Worm (Caenorhabditis elegans) whole organism, L4 larva: ENCODE data around the gene elpc-2.

Experiments used
- D1046.2 ChIP-seq: fragments of 200-800 bp; sonication (Bioruptor generic); IDR thresholded peaks from 2 replicates; pipeline ENCODE4 v1.3.6; 2022; ENCODE audit warnings: missing genetic modification characterization, missing compliant biosample characterization
- F37D6.2 ChIP-seq: sonication (generic microtip); optimal IDR thresholded peaks from 2 replicates; lab custom pipeline; 2016; ENCODE audit warnings: mild to moderate bottlenecking, missing genetic modification characterization, missing compliant biosample characterization
- F49E8.2 ChIP-seq: sonication (generic microtip); optimal IDR thresholded peaks from 2 replicates; lab custom pipeline; 2016; ENCODE audit warnings: missing compliant biosample characterization, mild to moderate bottlenecking, missing genetic modification characterization, borderline replicate concordance
- T20F7.1 ChIP-seq: fragments of 200-800 bp; sonication (Bioruptor generic); optimal IDR thresholded peaks from 2 replicates; lab custom pipeline; 2018; ENCODE audit warnings: mild to moderate bottlenecking, missing genetic modification characterization, missing compliant biosample characterization
- Y48G9A.11 ChIP-seq: fragments of 200-800 bp; sonication (Bioruptor generic); IDR thresholded peaks from 2 replicates; pipeline ENCODE4 v1.3.6; 2022; ENCODE audit warnings: missing genetic modification reagents, missing genetic modification characterization, missing compliant biosample characterization
- Y75B8A.6 ChIP-seq: fragments of 200-800 bp; sonication (Bioruptor generic); IDR thresholded peaks from 2 replicates; pipeline ENCODE4 v1.3.6; 2022; ENCODE audit warnings: missing genetic modification reagents, missing genetic modification characterization, missing compliant biosample characterization
- ZK337.2 ChIP-seq: fragments of 200-800 bp; sonication (Bioruptor generic); IDR thresholded peaks from 2 replicates; pipeline ENCODE4 v1.3.6; 2022; ENCODE audit warnings: missing genetic modification reagents, missing genetic modification characterization, missing compliant biosample characterization
- aha-1 ChIP-seq: fragments of 150-350 bp; peaks from one replicate; lab custom pipeline; 2014; ENCODE audit warnings: missing biosample characterization, missing genetic modification characterization
- aly-2 ChIP-seq: sonication (generic microtip); optimal IDR thresholded peaks from 2 replicates; lab custom pipeline; 2018; ENCODE audit warnings: missing biosample characterization, missing genetic modification characterization
- ama-1 ChIP-seq: fragments of 150-350 bp; optimal IDR thresholded peaks from 2 replicates; lab custom pipeline; 2014; ENCODE audit warnings: inconsistent platforms, mixed read lengths
- arid-1 ChIP-seq: fragments of 200-800 bp; sonication (Bioruptor generic); conservative IDR thresholded peaks from 2 replicates; pipeline ENCODE4 v1.3.6; 2022; ENCODE audit warnings: missing genetic modification reagents, missing genetic modification characterization, missing compliant biosample characterization
- attf-4 ChIP-seq: sonication (generic microtip); optimal IDR thresholded peaks from 3 replicates; lab custom pipeline; 2017; ENCODE audit warnings: missing biosample characterization, missing genetic modification characterization
- ceh-20 ChIP-seq: fragments of 200-800 bp; sonication (Bioruptor generic); IDR thresholded peaks from 2 replicates; pipeline ENCODE4 v1.3.6; 2022; ENCODE audit warnings: missing genetic modification reagents, missing genetic modification characterization, missing compliant biosample characterization
- ceh-28 ChIP-seq: fragments of 150-350 bp; optimal IDR thresholded peaks from 2 replicates; lab custom pipeline; 2014; ENCODE audit warnings: missing biosample characterization, missing genetic modification reagents, missing genetic modification characterization
- ceh-32 ChIP-seq: sonication (generic microtip); optimal IDR thresholded peaks from 2 replicates; lab custom pipeline; 2016; ENCODE audit warnings: mild to moderate bottlenecking, missing genetic modification characterization, missing compliant biosample characterization; ENCODE audit not compliant: poor library complexity
- ceh-82 ChIP-seq: sonication (generic microtip); optimal IDR thresholded peaks from 2 replicates; lab custom pipeline; 2017; ENCODE audit warnings: missing biosample characterization, missing genetic modification characterization
- ces-1 ChIP-seq: fragments of 150-350 bp; sonication (generic microtip); optimal IDR thresholded peaks from 4 replicates; lab custom pipeline; 2014; ENCODE audit warnings: missing biosample characterization, missing genetic modification reagents, missing genetic modification characterization
- cey-2 ChIP-seq: sonication (generic microtip); optimal IDR thresholded peaks from 3 replicates; lab custom pipeline; 2017; ENCODE audit warnings: missing genetic modification characterization, mild to moderate bottlenecking, missing compliant biosample characterization, antibody characterized with exemption, borderline replicate concordance; ENCODE audit not compliant: insufficient read depth
- daf-12 ChIP-seq: fragments of 150-350 bp; optimal IDR thresholded peaks from 2 replicates; lab custom pipeline; 2014; ENCODE audit warnings: missing biosample characterization, missing genetic modification reagents, missing genetic modification characterization
- daf-16 ChIP-seq, 3 experiments: sonication (generic microtip); optimal IDR thresholded peaks; 2 replicates each; lab custom pipeline; 2016 to 2017; ENCODE audit warnings: missing genetic modification characterization in 3 of 3, missing genetic modification reagents in 3 of 3, mild to moderate bottlenecking in 2 of 3, missing compliant biosample characterization in 2 of 3, missing biosample characterization in 1 of 3, moderate library complexity in 1 of 3
- dmd-6 ChIP-seq: fragments of 200-800 bp; sonication (Bioruptor generic); IDR thresholded peaks from 2 replicates; pipeline ENCODE4 v1.3.6; 2022; ENCODE audit warnings: missing genetic modification reagents, missing genetic modification characterization, missing compliant biosample characterization
- dmd-9 ChIP-seq: fragments of 200-800 bp; sonication (Bioruptor generic); IDR thresholded peaks from 2 replicates; pipeline ENCODE4 v1.3.6; 2022; ENCODE audit warnings: missing genetic modification reagents, missing genetic modification characterization, missing compliant biosample characterization
- dpl-1 ChIP-seq: fragments of 150-350 bp; optimal IDR thresholded peaks from 2 replicates; lab custom pipeline; 2014; ENCODE audit warnings: missing biosample characterization, missing genetic modification reagents, missing genetic modification characterization
- egl-27 ChIP-seq: sonication (generic microtip); optimal IDR thresholded peaks from 3 replicates; lab custom pipeline; 2017; ENCODE audit warnings: missing biosample characterization, missing genetic modification reagents, missing genetic modification characterization
- fkh-10 ChIP-seq: fragments of 150-350 bp; optimal IDR thresholded peaks from 2 replicates; lab custom pipeline; 2014; ENCODE audit warnings: missing biosample characterization, missing genetic modification reagents, missing genetic modification characterization
- fos-1 ChIP-seq: fragments of 150-350 bp; optimal IDR thresholded peaks from 2 replicates; lab custom pipeline; 2014; ENCODE audit warnings: missing biosample characterization, missing genetic modification characterization
- hlh-30 ChIP-seq: sonication (generic microtip); optimal IDR thresholded peaks from 2 replicates; lab custom pipeline; 2017; ENCODE audit warnings: antibody characterized with exemption, mild to moderate bottlenecking, missing genetic modification characterization, missing compliant biosample characterization; ENCODE audit not compliant: insufficient read depth
- lin-1 ChIP-seq: fragments of 200-800 bp; sonication (Bioruptor generic); IDR thresholded peaks from 2 replicates; pipeline ENCODE4 v1.3.6; 2022; ENCODE audit warnings: missing genetic modification reagents, missing genetic modification characterization, missing compliant biosample characterization
- lin-15B ChIP-seq: fragments of 150-350 bp; sonication (generic microtip); optimal IDR thresholded peaks from 3 replicates; lab custom pipeline; 2014; ENCODE audit warnings: missing biosample characterization, missing genetic modification characterization
- lin-38 ChIP-seq: fragments of 200-800 bp; sonication (Bioruptor generic); IDR thresholded peaks from 2 replicates; pipeline ENCODE4 v1.3.6; 2022; ENCODE audit warnings: missing genetic modification reagents, missing genetic modification characterization, missing compliant biosample characterization
- lin-39 ChIP-seq: fragments of 150-350 bp; optimal IDR thresholded peaks from 2 replicates; lab custom pipeline; 2014; ENCODE audit warnings: missing biosample characterization, missing genetic modification reagents, missing genetic modification characterization
- lsy-2 ChIP-seq, 2 experiments: fragments of 150-350 bp in 1 of 2; sonication (generic microtip) in 1 of 2; optimal IDR thresholded peaks; 2 replicates each; lab custom pipeline; 2014 to 2017; ENCODE audit warnings: missing biosample characterization in 2 of 2, missing genetic modification characterization in 2 of 2
- madf-9 ChIP-seq: fragments of 200-800 bp; sonication (Bioruptor generic); conservative IDR thresholded peaks from 2 replicates; pipeline ENCODE4 v1.3.6; 2022; ENCODE audit warnings: missing genetic modification reagents, missing genetic modification characterization, missing compliant biosample characterization
- mdl-1 ChIP-seq, 2 experiments: fragments of 150-350 bp in 1 of 2; sonication (generic microtip) in 1 of 2; optimal IDR thresholded peaks; 2 replicates each; lab custom pipeline; 2014 to 2017; ENCODE audit warnings: missing biosample characterization in 2 of 2, missing genetic modification characterization in 2 of 2
- mxl-2 ChIP-seq: fragments of 200-800 bp; sonication (Bioruptor generic); conservative IDR thresholded peaks from 2 replicates; pipeline ENCODE4 v1.3.6; 2022; ENCODE audit warnings: missing genetic modification reagents, missing genetic modification characterization, missing compliant biosample characterization
- mxl-3 ChIP-seq: fragments of 200-800 bp; sonication (Bioruptor generic); optimal IDR thresholded peaks from 2 replicates; lab custom pipeline; 2018; ENCODE audit warnings: mild to moderate bottlenecking, missing genetic modification characterization, missing compliant biosample characterization
- nhr-102 ChIP-seq: sonication (generic microtip); optimal IDR thresholded peaks from 2 replicates; lab custom pipeline; 2016; ENCODE audit warnings: mild to moderate bottlenecking, missing genetic modification characterization, moderate library complexity, missing compliant biosample characterization
- nhr-25 ChIP-seq: sonication (generic microtip); optimal IDR thresholded peaks from 2 replicates; lab custom pipeline; 2017; ENCODE audit warnings: missing genetic modification characterization, mild to moderate bottlenecking, missing compliant biosample characterization, antibody characterized with exemption, moderate library complexity, borderline replicate concordance; ENCODE audit not compliant: insufficient read depth
- nhr-77 ChIP-seq: fragments of 150-350 bp; optimal IDR thresholded peaks from 2 replicates; lab custom pipeline; 2014; ENCODE audit warnings: missing biosample characterization, missing genetic modification characterization
- php-3 ChIP-seq: fragments of 200-800 bp; sonication (Bioruptor generic); IDR thresholded peaks from 2 replicates; pipeline ENCODE4 v1.3.6; 2022; ENCODE audit warnings: missing genetic modification reagents, missing genetic modification characterization, missing compliant biosample characterization
- pqm-1 ChIP-seq: sonication (generic microtip); optimal IDR thresholded peaks from 2 replicates; lab custom pipeline; 2017; ENCODE audit warnings: missing biosample characterization, missing genetic modification characterization
- rbr-2 ChIP-seq: sonication (generic microtip); optimal IDR thresholded peaks from 2 replicates; lab custom pipeline; 2016; ENCODE audit warnings: missing genotype, missing genetic modification characterization, missing compliant biosample characterization
- skn-1 ChIP-seq: fragments of 150-350 bp; optimal IDR thresholded peaks from 2 replicates; lab custom pipeline; 2014; ENCODE audit warnings: missing biosample characterization, missing genetic modification characterization
- snpc-1.2 ChIP-seq: fragments of 200-800 bp; sonication (Bioruptor generic); IDR thresholded peaks from 2 replicates; pipeline ENCODE4 v1.3.6; 2022; ENCODE audit warnings: missing genetic modification reagents, missing genetic modification characterization, missing compliant biosample characterization
- unc-130 ChIP-seq: sonication (generic microtip); optimal IDR thresholded peaks from 2 replicates; lab custom pipeline; 2016; ENCODE audit warnings: missing genetic modification reagents, missing genetic modification characterization, missing compliant biosample characterization
- unc-39 ChIP-seq: sonication (generic microtip); optimal IDR thresholded peaks from 2 replicates; lab custom pipeline; 2017; ENCODE audit warnings: missing biosample characterization, missing genetic modification characterization
- vab-7 ChIP-seq: fragments of 200-800 bp; sonication (Bioruptor generic); IDR thresholded peaks from 2 replicates; pipeline ENCODE4 v1.3.6; 2022; ENCODE audit warnings: missing genetic modification reagents, missing genetic modification characterization, missing compliant biosample characterization
- zfp-3 ChIP-seq: fragments of 200-800 bp; sonication (Bioruptor generic); conservative IDR thresholded peaks from 2 replicates; pipeline ENCODE4 v1.3.6; 2022; ENCODE audit warnings: missing genetic modification reagents, missing genetic modification characterization, missing compliant biosample characterization
- zip-2 ChIP-seq: fragments of 150-350 bp; optimal IDR thresholded peaks from 2 replicates; lab custom pipeline; 2014; ENCODE audit warnings: missing biosample characterization, missing genetic modification characterization

The elpc-2 gene

ce11 chrIII:12625875-12626649 is 47.4 kb upstream of the elpc-2 start, which contains the start of gene pqn-80 (continued):
- TF ChIP-seq ceh-82 (tag; lab: Kevin White, UChicago) (no peak), T20F7.1 (GFP tag; lab: Kevin White, UChicago) (no peak), F37D6.2 (no peak), nhr-77 (no peak), D1046.2 (no peak), dmd-9 (0 out of 2 replicates have a peak, but pooled peaks have one; percentile 30), aly-2 (tag; lab: Kevin White, UChicago) (no peak), lsy-2 (tag; optimal IDR thresholded peaks at IDR 0.05; lab: Kevin White, UChicago) (peak in 1 of 2 experiments; percentile 84), ceh-20 (GFP tag; lab: Robert Waterston, UW) (no peak), attf-4 (tag; lab: Kevin White, UChicago) (no peak), hlh-30 (tag; lab: Kevin White, UChicago) (peak; percentile 48), skn-1 (no peak), lin-38 (GFP tag; lab: Robert Waterston, UW) (peak; percentile 96), aha-1 (tag; lab: Kevin White, UChicago) (peak; percentile 68), egl-27 (tag; lab: Kevin White, UChicago) (no peak), rbr-2 (tag; lab: Kevin White, UChicago) (peak; percentile 11), ama-1 (lab: Kevin White, UChicago) (no peak), fkh-10 (GFP tag; lab: Kevin White, UChicago) (peak; percentile 24), mxl-2 (GFP tag; lab: Robert Waterston, UW) (no peak), ceh-28 (tag; lab: Kevin White, UChicago) (no peak), lin-39 (tag; lab: Kevin White, UChicago) (no peak), unc-39 (tag; lab: Kevin White, UChicago) (no peak), mxl-3 (GFP tag; lab: Kevin White, UChicago) (no peak), Y48G9A.11 (GFP tag; lab: Robert Waterston, UW) (0 out of 2 replicates have a peak, but pooled peaks have one; percentile 38), lin-1 (GFP tag; lab: Robert Waterston, UW) (no peak), nhr-102 (tag; lab: Kevin White, UChicago) (no peak), pqm-1 (tag; lab: Kevin White, UChicago) (no peak), arid-1 (GFP tag; lab: Robert Waterston, UW) (no peak), fos-1 (tag; lab: Kevin White, UChicago) (no peak), zip-2 (tag; lab: Kevin White, UChicago) (no peak), ces-1 (GFP tag; lab: Kevin White, UChicago) (no peak), zfp-3 (GFP tag; lab: Robert Waterston, UW) (no peak), snpc-1.2 (GFP tag; lab: Robert Waterston, UW) (no peak), dpl-1 (GFP tag; lab: Kevin White, UChicago) (peak; percentile 94), ceh-32 (no peak), php-3 (GFP tag; lab: Robert Waterston, UW) (no peak), cey-2 (tag; lab: Kevin White, UChicago) (no peak), ZK337.2 (GFP tag; lab: Robert Waterston, UW) (no peak), lin-15B (tag; lab: Kevin White, UChicago) (no peak), daf-12 (tag; lab: Kevin White, UChicago) (no peak), dmd-6 (GFP tag; lab: Robert Waterston, UW) (no peak), F49E8.2 (tag; lab: Kevin White, UChicago) (no peak), mdl-1 (tag; optimal IDR thresholded peaks at IDR 0.05; lab: Kevin White, UChicago) (no peak), vab-7 (GFP tag; lab: Robert Waterston, UW) (no peak), unc-130 (GFP tag; lab: Kevin White, UChicago) (no peak), daf-16 (GFP tag; optimal IDR thresholded peaks at IDR 0.05; lab: Kevin White, UChicago) (no peak), daf-16 (tag; optimal IDR thresholded peaks at IDR 0.05; lab: Kevin White, UChicago) (no peak), Y75B8A.6 (no peak), madf-9 (GFP tag; lab: Robert Waterston, UW) (no peak), nhr-25 (no peak)
